Worm (Caenorhabditis elegans): ENCODE results near the gene F53C11.9.

- TF ChIP-seq lin-13 (GFP tag; optimal IDR thresholded peaks at IDR 0.05): no peak
- no peak for TF ChIP-seq jun-1 (tag; optimal IDR thresholded peaks at IDR 0.05)
- TF ChIP-seq efl-1 (optimal IDR thresholded peaks at IDR 0.05): no peak
- TF ChIP-seq efl-1 (GFP tag; optimal IDR thresholded peaks at IDR 0.05 in 1 of 2): no peak
- TF ChIP-seq unc-98 (GFP tag; IDR thresholded peaks at IDR 0.05): no peak
- no peak for TF ChIP-seq fkh-10 (GFP tag; optimal IDR thresholded peaks at IDR 0.05)
- TF ChIP-seq aly-2 (tag; optimal IDR thresholded peaks at IDR 0.05): no peak
- TF ChIP-seq nhr-47 (tag; optimal IDR thresholded peaks at IDR 0.05): no peak
- no peak for TF ChIP-seq lin-39 (tag; optimal IDR thresholded peaks at IDR 0.05)
- TF ChIP-seq nhr-77 (tag; optimal IDR thresholded peaks at IDR 0.05): no peak
- no peak for TF ChIP-seq dpl-1 (GFP tag; optimal IDR thresholded peaks at IDR 0.05)
- TF ChIP-seq egl-27 (tag; optimal IDR thresholded peaks at IDR 0.05): no peak
- no peak for TF ChIP-seq snpc-4 (tag; optimal IDR thresholded peaks at IDR 0.05)
These were observed 8.8 kb upstream of the F53C11.9 start, which contains the start of gene nas-24 for ce11 chrV:13768941-13769436.
